Worm (Caenorhabditis elegans) whole organism, L1 larva: ENCODE measurements around the gene D2096.5.

Experiments used
- F16B12.6 ChIP-seq: fragments of 150-350 bp; optimal IDR thresholded peaks from 2 replicates; lab custom pipeline; 2014; ENCODE audit warnings: missing biosample characterization, missing genetic modification characterization
- aha-1 ChIP-seq: fragments of 150-350 bp; optimal IDR thresholded peaks from 2 replicates; lab custom pipeline; 2014; ENCODE audit warnings: missing biosample characterization, missing genetic modification characterization
- aly-2 ChIP-seq: fragments of 150-350 bp; optimal IDR thresholded peaks from 2 replicates; lab custom pipeline; 2014; ENCODE audit warnings: missing biosample characterization, missing genetic modification characterization
- ama-1 ChIP-seq: fragments of 150-350 bp; optimal IDR thresholded peaks from 2 replicates; lab custom pipeline; 2014
- blmp-1 ChIP-seq: fragments of 150-350 bp; optimal IDR thresholded peaks from 2 replicates; lab custom pipeline; 2014; ENCODE audit warnings: missing biosample characterization, missing genetic modification characterization
- ceh-63 ChIP-seq: fragments of 200-800 bp; sonication (Bioruptor generic); optimal IDR thresholded peaks from 2 replicates; lab custom pipeline; 2018; ENCODE audit warnings: mild to moderate bottlenecking, missing genetic modification characterization, missing compliant biosample characterization
- ceh-8 ChIP-seq: fragments of 200-800 bp; sonication (Bioruptor generic); optimal IDR thresholded peaks from 2 replicates; lab custom pipeline; 2018; ENCODE audit warnings: mild to moderate bottlenecking, missing genetic modification characterization, moderate library complexity, missing compliant biosample characterization
- ceh-82 ChIP-seq, 3 experiments: fragments of 150-350 bp in 1 of 3; sonication (generic microtip) in 2 of 3; optimal IDR thresholded peaks; 2 replicates each; lab custom pipeline; 2014 to 2017; ENCODE audit warnings: missing biosample characterization in 3 of 3, missing genetic modification characterization in 3 of 3
- ceh-90 ChIP-seq: sonication (generic microtip); optimal IDR thresholded peaks from 2 replicates; lab custom pipeline; 2016; ENCODE audit warnings: missing genetic modification characterization, missing compliant biosample characterization
- dsc-1 ChIP-seq: sonication (generic microtip); optimal IDR thresholded peaks from 2 replicates; lab custom pipeline; 2016; ENCODE audit warnings: mild to moderate bottlenecking, missing genetic modification characterization, missing compliant biosample characterization
- efl-1 ChIP-seq, 4 experiments: fragments of 150-350 bp; optimal IDR thresholded peaks in 3 of 4; peaks in 1 of 4; 1 replicate in 1 of 4; 2 replicates in 3 of 4; lab custom pipeline; 2014; ENCODE audit warnings: missing biosample characterization in 2 of 4, missing genetic modification characterization in 2 of 4, missing genetic modification reagents in 2 of 4
- efl-3 ChIP-seq: fragments of 200-800 bp; sonication (Bioruptor generic); optimal IDR thresholded peaks from 2 replicates; lab custom pipeline; 2018; ENCODE audit warnings: mild to moderate bottlenecking, missing genetic modification characterization, missing compliant biosample characterization
- egl-13 ChIP-seq: sonication (generic microtip); optimal IDR thresholded peaks from 2 replicates; lab custom pipeline; 2016; ENCODE audit warnings: missing genotype, missing genetic modification reagents, missing genetic modification characterization, missing compliant biosample characterization
- egl-27 ChIP-seq, 2 experiments: fragments of 150-350 bp in 1 of 2; sonication (generic microtip); optimal IDR thresholded peaks; 3 replicates each; lab custom pipeline; 2017 to 2018; ENCODE audit warnings: missing biosample characterization in 2 of 2, missing genetic modification characterization in 2 of 2, missing genetic modification reagents in 2 of 2
- ets-5 ChIP-seq: fragments of 200-800 bp; sonication (Bioruptor generic); IDR thresholded peaks from 2 replicates; pipeline ENCODE4 v1.3.6; 2022; ENCODE audit warnings: missing genetic modification characterization, missing compliant biosample characterization
- fkh-10 ChIP-seq: sonication (generic microtip); optimal IDR thresholded peaks from 2 replicates; lab custom pipeline; 2017; ENCODE audit warnings: missing biosample characterization, missing genetic modification reagents, missing genetic modification characterization
- fkh-4 ChIP-seq: sonication (generic microtip); optimal IDR thresholded peaks from 2 replicates; lab custom pipeline; 2016; ENCODE audit warnings: missing compliant biosample characterization, missing genetic modification characterization, borderline replicate concordance
- fos-1 ChIP-seq: fragments of 150-350 bp; optimal IDR thresholded peaks from 2 replicates; lab custom pipeline; 2014; ENCODE audit warnings: missing biosample characterization, missing genetic modification characterization
- grh-1 ChIP-seq: fragments of 200-800 bp; sonication (Bioruptor generic); IDR thresholded peaks from 2 replicates; pipeline ENCODE4 v1.3.6; 2022; ENCODE audit warnings: missing genetic modification reagents, missing genetic modification characterization, missing compliant biosample characterization
- hlh-17 ChIP-seq: fragments of 200-800 bp; sonication (Bioruptor generic); optimal IDR thresholded peaks from 2 replicates; lab custom pipeline; 2018; ENCODE audit warnings: missing genetic modification characterization, mild to moderate bottlenecking, missing compliant biosample characterization, moderate library complexity, borderline replicate concordance
- hlh-4 ChIP-seq: sonication (generic microtip); optimal IDR thresholded peaks from 2 replicates; lab custom pipeline; 2016; ENCODE audit warnings: mild to moderate bottlenecking, missing genetic modification characterization, missing compliant biosample characterization
- isw-1 ChIP-seq: fragments of 200-800 bp; sonication (Bioruptor generic); IDR thresholded peaks from 2 replicates; pipeline ENCODE4 v1.3.6; 2022; ENCODE audit warnings: missing genetic modification characterization, missing compliant biosample characterization
- jun-1 ChIP-seq: fragments of 150-350 bp; optimal IDR thresholded peaks from 2 replicates; lab custom pipeline; 2014; ENCODE audit warnings: missing biosample characterization, missing genetic modification reagents, missing genetic modification characterization
- lin-14 ChIP-seq: fragments of 200-800 bp; sonication (Bioruptor generic); optimal IDR thresholded peaks from 2 replicates; lab custom pipeline; 2018; ENCODE audit warnings: mild to moderate bottlenecking, missing genetic modification characterization, moderate library complexity, missing compliant biosample characterization
- lin-35 ChIP-seq, 2 experiments: fragments of 150-350 bp; optimal IDR thresholded peaks; 2 replicates each; lab custom pipeline; 2014; ENCODE audit warnings: missing biosample characterization in 2 of 2, missing genetic modification characterization in 2 of 2, missing genetic modification reagents in 2 of 2
- lin-39 ChIP-seq: fragments of 150-350 bp; optimal IDR thresholded peaks from 2 replicates; lab custom pipeline; 2014; ENCODE audit warnings: missing biosample characterization, missing genetic modification reagents, missing genetic modification characterization
- lir-3 ChIP-seq: sonication (generic microtip); optimal IDR thresholded peaks from 2 replicates; lab custom pipeline; 2016; ENCODE audit warnings: mild to moderate bottlenecking, missing genetic modification characterization, moderate library complexity, missing compliant biosample characterization; ENCODE audit not compliant: poor library complexity
- lsy-2 ChIP-seq, 2 experiments: fragments of 150-350 bp; optimal IDR thresholded peaks; 2 replicates each; lab custom pipeline; 2014; ENCODE audit warnings: missing biosample characterization in 2 of 2, missing genetic modification characterization in 2 of 2
- mab-9 ChIP-seq: fragments of 200-800 bp; sonication (Bioruptor generic); IDR thresholded peaks from 2 replicates; pipeline ENCODE4 v1.3.6; 2022; ENCODE audit warnings: missing genetic modification reagents, missing genetic modification characterization, missing compliant biosample characterization
- mdl-1 ChIP-seq, 2 experiments: fragments of 150-350 bp; optimal IDR thresholded peaks; 2 replicates each; lab custom pipeline; 2014 to 2017; ENCODE audit warnings: missing biosample characterization in 2 of 2, missing genetic modification characterization in 2 of 2, inconsistent platforms in 1 of 2
- mep-1 ChIP-seq: fragments of 150-350 bp; optimal IDR thresholded peaks from 2 replicates; lab custom pipeline; 2014; ENCODE audit warnings: missing biosample characterization, missing genetic modification characterization
- nhr-12 ChIP-seq: sonication (generic microtip); optimal IDR thresholded peaks from 2 replicates; lab custom pipeline; 2017; ENCODE audit warnings: missing biosample characterization, missing genetic modification characterization
- nhr-19 ChIP-seq: fragments of 200-800 bp; sonication (Bioruptor generic); conservative IDR thresholded peaks from 2 replicates; pipeline ENCODE4 v1.3.6; 2022; ENCODE audit warnings: missing genetic modification characterization, missing compliant biosample characterization
- nhr-20 ChIP-seq: sonication (generic microtip); optimal IDR thresholded peaks from 2 replicates; lab custom pipeline; 2016; ENCODE audit warnings: mild to moderate bottlenecking, missing genetic modification characterization, missing compliant biosample characterization
- nhr-28 ChIP-seq: fragments of 150-350 bp; optimal IDR thresholded peaks from 2 replicates; lab custom pipeline; 2014; ENCODE audit warnings: missing biosample characterization, missing genetic modification characterization
- nhr-71 ChIP-seq: sonication (generic microtip); optimal IDR thresholded peaks from 2 replicates; lab custom pipeline; 2016; ENCODE audit warnings: mild to moderate bottlenecking, missing genetic modification characterization, moderate library complexity, missing compliant biosample characterization
- nhr-76 ChIP-seq: sonication (generic microtip); optimal IDR thresholded peaks from 2 replicates; lab custom pipeline; 2017; ENCODE audit warnings: missing biosample characterization, missing genetic modification characterization
- nhr-77 ChIP-seq: fragments of 150-350 bp; optimal IDR thresholded peaks from 2 replicates; lab custom pipeline; 2014; ENCODE audit warnings: missing biosample characterization, missing genetic modification characterization
- nhr-84 ChIP-seq: sonication (generic microtip); optimal IDR thresholded peaks from 2 replicates; lab custom pipeline; 2017; ENCODE audit warnings: missing biosample characterization, missing genetic modification characterization
- pqm-1 ChIP-seq: sonication (generic microtip); optimal IDR thresholded peaks from 3 replicates; lab custom pipeline; 2017; ENCODE audit warnings: missing biosample characterization, missing genetic modification characterization
- rnt-1 ChIP-seq: sonication (generic microtip); optimal IDR thresholded peaks from 2 replicates; lab custom pipeline; 2016; ENCODE audit warnings: mild to moderate bottlenecking, missing genetic modification characterization, moderate library complexity, missing compliant biosample characterization
- skn-1 ChIP-seq: fragments of 150-350 bp; optimal IDR thresholded peaks from 2 replicates; lab custom pipeline; 2014; ENCODE audit warnings: missing biosample characterization, missing genetic modification characterization
- snpc-4 ChIP-seq: fragments of 150-350 bp; optimal IDR thresholded peaks from 2 replicates; lab custom pipeline; 2014; ENCODE audit warnings: missing biosample characterization, missing genetic modification characterization
- snu-23 ChIP-seq: sonication (generic microtip); optimal IDR thresholded peaks from 2 replicates; lab custom pipeline; 2016; ENCODE audit warnings: missing genetic modification characterization, missing compliant biosample characterization
- unc-130 ChIP-seq: fragments of 150-350 bp; optimal IDR thresholded peaks from 2 replicates; lab custom pipeline; 2017; ENCODE audit warnings: missing biosample characterization, missing genetic modification characterization, inconsistent platforms
- unc-86 ChIP-seq: sonication (generic microtip); optimal IDR thresholded peaks from 2 replicates; lab custom pipeline; 2016; ENCODE audit warnings: missing genetic modification characterization, missing compliant biosample characterization
- vab-15 ChIP-seq: sonication (generic microtip); optimal IDR thresholded peaks from 2 replicates; lab custom pipeline; 2017; ENCODE audit warnings: missing genotype, mild to moderate bottlenecking, missing genetic modification characterization, missing compliant biosample characterization
- xbp-1 ChIP-seq: sonication (generic microtip); optimal IDR thresholded peaks from 2 replicates; lab custom pipeline; 2016; ENCODE audit warnings: missing genetic modification characterization, missing compliant biosample characterization
- zag-1 ChIP-seq: fragments of 150-350 bp; optimal IDR thresholded peaks from 2 replicates; lab custom pipeline; 2014; ENCODE audit warnings: missing biosample characterization, missing genetic modification characterization
- zip-4 ChIP-seq: fragments of 200-800 bp; sonication (Bioruptor generic); optimal IDR thresholded peaks from 2 replicates; lab custom pipeline; 2018; ENCODE audit warnings: mild to moderate bottlenecking, missing genetic modification characterization, moderate library complexity, missing compliant biosample characterization
- ztf-4 ChIP-seq: fragments of 150-350 bp; optimal IDR thresholded peaks from 2 replicates; lab custom pipeline; 2014; ENCODE audit warnings: missing biosample characterization, missing genetic modification characterization

Gene D2096.5

ce11 chrIV:8376923-8377322 lies 17.4 kb upstream of the D2096.5 start:
- peak in 1 of 2 experiments; percentile 32 for TF ChIP-seq lsy-2 (tag; optimal IDR thresholded peaks at IDR 0.05; lab: Kevin White, UChicago)
- no peak for TF ChIP-seq aly-2
- peak; percentile 46 for TF ChIP-seq lin-14 (GFP tag; lab: Kevin White, UChicago)
- TF ChIP-seq hlh-4 (tag; lab: Kevin White, UChicago) = no peak
- TF ChIP-seq dsc-1 (tag; lab: Kevin White, UChicago) = peak; percentile 58
- peak; percentile 36 for TF ChIP-seq mep-1 (tag; lab: Kevin White, UChicago)
- no peak for TF ChIP-seq ets-5 (GFP tag; lab: Robert Waterston, UW)
- peak in 1 of 2 experiments; percentile 27 for TF ChIP-seq efl-1 (optimal IDR thresholded peaks at IDR 0.05; lab: Kevin White, UChicago)
- TF ChIP-seq efl-1 (GFP tag; optimal IDR thresholded peaks at IDR 0.05 in 1 of 2; lab: Kevin White, UChicago) = no peak
- no peak for TF ChIP-seq hlh-17
- peak; percentile 9 for TF ChIP-seq nhr-71 (tag; lab: Kevin White, UChicago)
- TF ChIP-seq ceh-90 (tag; lab: Kevin White, UChicago) = no peak
- peak; percentile 72 for TF ChIP-seq skn-1 (tag; lab: Kevin White, UChicago)
- TF ChIP-seq rnt-1 = peak; percentile 12
- TF ChIP-seq ceh-82 (tag; optimal IDR thresholded peaks at IDR 0.05; lab: Kevin White, UChicago) = peak in 2 of 3 experiments; percentile 2 to 38
- peak in 1 of 2 experiments; percentile 16 for TF ChIP-seq lin-35 (GFP tag; optimal IDR thresholded peaks at IDR 0.05; lab: Kevin White, UChicago)
- peak; percentile 38 for TF ChIP-seq nhr-77

ce11 chrIV:8375381-8375780 lies 15.8 kb upstream of the D2096.5 start:
- TF ChIP-seq dsc-1 (tag; lab: Kevin White, UChicago) = peak; percentile 83
- peak; percentile 88 for TF ChIP-seq ama-1
- TF ChIP-seq snpc-4 (tag; lab: Kevin White, UChicago) = peak; percentile 51
- no peak for TF ChIP-seq nhr-12 (tag; lab: Kevin White, UChicago)
- peak; percentile 91 for TF ChIP-seq nhr-20
- peak; percentile 55 for TF ChIP-seq egl-13
- no peak for TF ChIP-seq fkh-4
- peak; percentile 62 for TF ChIP-seq unc-130 (tag; lab: Kevin White, UChicago)
- no peak for TF ChIP-seq nhr-28
- TF ChIP-seq lir-3 (tag; lab: Kevin White, UChicago) = peak; percentile 61
- peak; percentile 53 for TF ChIP-seq ztf-4 (tag; lab: Kevin White, UChicago)
- peak; percentile 82 for TF ChIP-seq rnt-1
- TF ChIP-seq efl-3 (GFP tag; lab: Kevin White, UChicago) = no peak
- peak; percentile 95 for TF ChIP-seq snu-23 (GFP tag; lab: Kevin White, UChicago)
- peak; percentile 20 for TF ChIP-seq F16B12.6 (tag; lab: Kevin White, UChicago)
- TF ChIP-seq pqm-1 (tag; lab: Kevin White, UChicago) = no peak
- peak; percentile 85 for TF ChIP-seq xbp-1 (tag; lab: Kevin White, UChicago)
- no peak for TF ChIP-seq ets-5 (GFP tag; lab: Robert Waterston, UW)
- peak; percentile 44 for TF ChIP-seq blmp-1 (tag; lab: Kevin White, UChicago)
- no peak for TF ChIP-seq lin-39 (tag; lab: Kevin White, UChicago)
- peak; percentile 37 for TF ChIP-seq ceh-63
- TF ChIP-seq mdl-1 (tag; optimal IDR thresholded peaks at IDR 0.05; lab: Kevin White, UChicago) = peak in 1 of 2 experiments; percentile 82
- peak; percentile 25 for TF ChIP-seq unc-86 (tag; lab: Kevin White, UChicago)
- TF ChIP-seq hlh-17 = no peak
- peak in 1 of 2 experiments; percentile 2 for TF ChIP-seq egl-27 (tag; optimal IDR thresholded peaks at IDR 0.05; lab: Kevin White, UChicago)
- peak; percentile 48 for TF ChIP-seq isw-1 (GFP tag; lab: Robert Waterston, UW)
- TF ChIP-seq aha-1 (tag; lab: Kevin White, UChicago) = no peak
- TF ChIP-seq zag-1 (tag; lab: Kevin White, UChicago) = no peak
- peak; percentile 77 to 87 for TF ChIP-seq lsy-2 (tag; optimal IDR thresholded peaks at IDR 0.05; lab: Kevin White, UChicago)
- peak; percentile 59 for TF ChIP-seq vab-15 (tag; lab: Kevin White, UChicago)
- TF ChIP-seq zip-4 (GFP tag; lab: Kevin White, UChicago) = peak; percentile 44
- no peak for TF ChIP-seq fkh-10 (GFP tag; lab: Kevin White, UChicago)
- peak; percentile 48 to 88 (median 67) for TF ChIP-seq ceh-82 (tag; optimal IDR thresholded peaks at IDR 0.05; lab: Kevin White, UChicago)
- no peak for TF ChIP-seq nhr-76 (tag; lab: Kevin White, UChicago)
- TF ChIP-seq nhr-19 (GFP tag; lab: Robert Waterston, UW) = peak; percentile 82
- no peak for TF ChIP-seq nhr-84 (tag; lab: Kevin White, UChicago)
- TF ChIP-seq fos-1 (tag; lab: Kevin White, UChicago) = peak; percentile 44
- TF ChIP-seq ceh-8 = no peak
- 0 out of 2 replicates have a peak, but pooled peaks have one; percentile 11 for TF ChIP-seq grh-1 (GFP tag; lab: Robert Waterston, UW)
- peak; percentile 73 for TF ChIP-seq mab-9
- TF ChIP-seq jun-1 (tag; lab: Kevin White, UChicago) = peak; percentile 19
